Fruit fly (Drosophila melanogaster) whole organism, embryonic: ENCODE measurements around the gene Cpsf5.
A peak's percentile ranks its signal among the peaks of the same experiment; 100 is the strongest.

Experiments used
- Atf-2 ChIP-seq: fragments of 200-800 bp; sonication (Bioruptor generic); optimal IDR thresholded peaks from 2 replicates; lab custom pipeline; 2016; ENCODE audit warnings: missing biosample characterization, missing genetic modification characterization
- Awh ChIP-seq: fragments of 200-800 bp; sonication (Bioruptor generic); IDR thresholded peaks from 2 replicates; pipeline ENCODE4, ENCODE4 v1.3.6; 2022; ENCODE audit warnings: missing biosample characterization, missing genetic modification characterization
- CG10321 ChIP-seq: fragments of 200-800 bp; sonication (Bioruptor generic); IDR thresholded peaks from 2 replicates; pipeline ENCODE4 v1.3.6; 2022; ENCODE audit warnings: missing biosample characterization, missing genetic modification characterization
- CG14014 ChIP-seq: fragments of 200-800 bp; sonication (Bioruptor generic); IDR thresholded peaks from 2 replicates; pipeline ENCODE4 v1.3.6; 2022; ENCODE audit warnings: missing biosample characterization, missing genetic modification characterization
- CG14860 ChIP-seq: fragments of 200-800 bp; sonication (Bioruptor generic); IDR thresholded peaks from 3 replicates; pipeline ENCODE4 v1.3.6; 2022; ENCODE audit warnings: missing biosample characterization, missing genetic modification characterization; ENCODE audit not compliant: partially characterized antibody
- CG15514 ChIP-seq: fragments of 200-800 bp; sonication (Bioruptor generic); optimal IDR thresholded peaks from 3 replicates; lab custom pipeline; 2017; ENCODE audit warnings: missing biosample characterization, missing genetic modification characterization, mild to moderate bottlenecking, moderate library complexity, missing genetic modification reagents
- CG15696 ChIP-seq: fragments of 200-800 bp; sonication (Bioruptor generic); optimal IDR thresholded peaks from 2 replicates; lab custom pipeline; 2019; ENCODE audit warnings: missing biosample characterization, mild to moderate bottlenecking, missing genetic modification characterization, moderate library complexity
- CG1603 ChIP-seq: fragments of 200-800 bp; sonication (Bioruptor generic); optimal IDR thresholded peaks from 2 replicates; lab custom pipeline; 2019; ENCODE audit warnings: missing biosample characterization, mild to moderate bottlenecking, missing genetic modification characterization, moderate library complexity
- CG16779 ChIP-seq: fragments of 200-800 bp; sonication (Bioruptor generic); IDR thresholded peaks from 2 replicates; pipeline ENCODE4 v1.3.6; 2022; ENCODE audit warnings: missing biosample characterization, missing genetic modification characterization
- CG17568 ChIP-seq: fragments of 200-800 bp; sonication (Bioruptor generic); optimal IDR thresholded peaks from 2 replicates; lab custom pipeline; 2018; ENCODE audit warnings: missing biosample characterization, mild to moderate bottlenecking, missing genetic modification characterization, moderate library complexity
- CG1792 ChIP-seq: fragments of 200-800 bp; sonication (Bioruptor generic); optimal IDR thresholded peaks from 2 replicates; lab custom pipeline; 2016; ENCODE audit warnings: missing biosample characterization, missing genetic modification characterization
- CG18262 ChIP-seq: fragments of 200-800 bp; optimal IDR thresholded peaks from 3 replicates; lab custom pipeline; 2019; ENCODE audit warnings: missing biosample characterization, mild to moderate bottlenecking, missing genetic modification characterization, moderate library complexity
- CG30403 ChIP-seq: fragments of 200-800 bp; sonication (Bioruptor generic); optimal IDR thresholded peaks from 3 replicates; lab custom pipeline; 2016; ENCODE audit warnings: missing biosample characterization, missing genetic modification characterization
- CG32532 ChIP-seq: fragments of 200-800 bp; sonication (Bioruptor generic); IDR thresholded peaks from 2 replicates; pipeline ENCODE4 v1.3.6; 2022; ENCODE audit warnings: missing biosample characterization, missing genetic modification characterization
- CG34224 ChIP-seq: fragments of 200-800 bp; sonication (Bioruptor generic); IDR thresholded peaks from 3 replicates; pipeline ENCODE4 v1.3.6; 2022; ENCODE audit warnings: missing biosample characterization, missing genetic modification characterization; ENCODE audit not compliant: partially characterized antibody
- CG34376 ChIP-seq: fragments of 200-800 bp; sonication (Bioruptor generic); optimal IDR thresholded peaks from 2 replicates; lab custom pipeline; 2018; ENCODE audit warnings: missing biosample characterization, mild to moderate bottlenecking, missing genetic modification characterization
- CG3838 ChIP-seq: fragments of 200-800 bp; sonication (Bioruptor generic); optimal IDR thresholded peaks from 3 replicates; lab custom pipeline; 2016; ENCODE audit warnings: missing biosample characterization, missing genetic modification characterization
- CG4404 ChIP-seq: fragments of 200-800 bp; sonication (Bioruptor generic); IDR thresholded peaks from 2 replicates; pipeline ENCODE4 v1.3.6; 2022; ENCODE audit warnings: missing biosample characterization, missing genetic modification characterization
- CG6254 ChIP-seq: fragments of 200-800 bp; sonication (Bioruptor generic); optimal IDR thresholded peaks from 3 replicates; lab custom pipeline; 2017; ENCODE audit warnings: mild to moderate bottlenecking, missing biosample characterization, missing genetic modification reagents, missing genetic modification characterization
- CG8281 ChIP-seq: fragments of 200-800 bp; sonication (Bioruptor generic); optimal IDR thresholded peaks from 2 replicates; lab custom pipeline; 2018; ENCODE audit warnings: missing biosample characterization, mild to moderate bottlenecking, missing genetic modification characterization, moderate library complexity
- CG8290 ChIP-seq, 3 experiments: fragments of 200-800 bp; sonication (Bioruptor generic); optimal IDR thresholded peaks; 2 replicates each; lab custom pipeline; 2016 to 2019; ENCODE audit warnings: missing biosample characterization in 3 of 3, missing genetic modification characterization in 3 of 3, mild to moderate bottlenecking in 2 of 3, moderate library complexity in 1 of 3
- E2f2 ChIP-seq: fragments of 200-800 bp; sonication (Bioruptor generic); IDR thresholded peaks from 2 replicates; pipeline ENCODE4 v1.3.6; 2022; ENCODE audit warnings: missing biosample characterization, missing genetic modification characterization
- Elba2 ChIP-seq: fragments of 200-800 bp; sonication (Bioruptor generic); optimal IDR thresholded peaks from 3 replicates; lab custom pipeline; 2016; ENCODE audit warnings: missing biosample characterization, missing genetic modification characterization
- Fer2 ChIP-seq: fragments of 200-800 bp; sonication (Bioruptor generic); optimal IDR thresholded peaks from 2 replicates; lab custom pipeline; 2018; ENCODE audit warnings: missing biosample characterization, mild to moderate bottlenecking, missing genetic modification characterization, moderate library complexity
- Lpt ChIP-seq: fragments of >200 bp; optimal IDR thresholded peaks from 2 replicates; lab custom pipeline; 2018; ENCODE audit warnings: missing biosample characterization, missing genetic modification characterization
- Nf-YB ChIP-seq: fragments of 200-800 bp; sonication (Bioruptor generic); optimal IDR thresholded peaks from 3 replicates; lab custom pipeline; 2019; ENCODE audit warnings: missing biosample characterization, mild to moderate bottlenecking, missing genetic modification characterization, moderate library complexity
- Poxn ChIP-seq: fragments of 200-800 bp; sonication (Bioruptor generic); IDR thresholded peaks from 2 replicates; pipeline ENCODE4 v1.3.6; 2022; ENCODE audit warnings: missing biosample characterization, missing genetic modification characterization
- Tbp ChIP-seq: fragments of >200 bp; optimal IDR thresholded peaks from 2 replicates; lab custom pipeline; 2018; ENCODE audit warnings: missing biosample characterization, missing genetic modification characterization
- abd-A ChIP-seq: fragments of 200-800 bp; sonication (Bioruptor generic); optimal IDR thresholded peaks from 3 replicates; lab custom pipeline; 2019; ENCODE audit warnings: missing biosample characterization, mild to moderate bottlenecking, missing genetic modification characterization, moderate library complexity
- ap ChIP-seq: fragments of 200-800 bp; sonication (Bioruptor generic); IDR thresholded peaks from 2 replicates; pipeline ENCODE4 v1.3.6; 2022; ENCODE audit warnings: missing biosample characterization, missing genetic modification characterization
- ato ChIP-seq: fragments of 200-800 bp; sonication (Bioruptor generic); IDR thresholded peaks from 2 replicates; pipeline ENCODE4 v1.3.6; 2022; ENCODE audit warnings: missing biosample characterization, missing genetic modification characterization; ENCODE audit not compliant: partially characterized antibody
- bsh ChIP-seq, 2 experiments: fragments of 200-800 bp; sonication (Bioruptor generic); optimal IDR thresholded peaks; 2 replicates each; lab custom pipeline; 2017 to 2018; ENCODE audit warnings: mild to moderate bottlenecking in 2 of 2, missing biosample characterization in 2 of 2, missing genetic modification characterization in 2 of 2, moderate library complexity in 1 of 2
- caup ChIP-seq: fragments of 200-800 bp; sonication (Bioruptor generic); optimal IDR thresholded peaks from 3 replicates; lab custom pipeline; 2017; ENCODE audit warnings: missing biosample characterization, mild to moderate bottlenecking, missing genetic modification characterization, moderate library complexity; ENCODE audit not compliant: severe bottlenecking
- corto ChIP-seq: fragments of 200-800 bp; sonication (Bioruptor generic); optimal IDR thresholded peaks from 2 replicates; lab custom pipeline; 2016; ENCODE audit warnings: missing biosample characterization, mild to moderate bottlenecking, missing genetic modification characterization, moderate library complexity
- croc ChIP-seq: fragments of 200-800 bp; sonication (Bioruptor generic); conservative IDR thresholded peaks from 3 replicates; pipeline ENCODE4 v1.3.6; 2022; ENCODE audit warnings: missing biosample characterization, missing genetic modification characterization
- emc ChIP-seq: fragments of 200-800 bp; sonication (Bioruptor generic); optimal IDR thresholded peaks from 2 replicates; lab custom pipeline; 2016; ENCODE audit warnings: missing biosample characterization, missing genetic modification characterization
- ems ChIP-seq: fragments of 200-800 bp; sonication (Bioruptor generic); optimal IDR thresholded peaks from 3 replicates; lab custom pipeline; 2016; ENCODE audit warnings: missing biosample characterization, missing genetic modification characterization
- en ChIP-seq: fragments of 200-800 bp; sonication (Bioruptor generic); optimal IDR thresholded peaks from 2 replicates; lab custom pipeline; 2016; ENCODE audit warnings: missing biosample characterization, missing genetic modification characterization
- fru ChIP-seq: fragments of >200 bp; optimal IDR thresholded peaks from 2 replicates; lab custom pipeline; 2017
- fu2 ChIP-seq: fragments of 200-800 bp; sonication (Bioruptor generic); optimal IDR thresholded peaks from 2 replicates; lab custom pipeline; 2016; ENCODE audit warnings: missing biosample characterization, missing genetic modification characterization
- hkb ChIP-seq, 2 experiments: fragments of 200-800 bp in 1 of 2; fragments of >200 bp in 1 of 2; sonication (Bioruptor generic) in 1 of 2; IDR thresholded peaks in 1 of 2; optimal IDR thresholded peaks in 1 of 2; 2 replicates each; pipeline versions ENCODE4 v1.3.6 to Lab custom; 2017 to 2022; ENCODE audit warnings: missing biosample characterization in 1 of 2, missing genetic modification characterization in 1 of 2
- knrl ChIP-seq: fragments of 200-800 bp; sonication (Bioruptor generic); IDR thresholded peaks from 3 replicates; pipeline ENCODE4 v1.3.6; 2022; ENCODE audit warnings: missing biosample characterization, missing genetic modification characterization; ENCODE audit not compliant: partially characterized antibody
- peb ChIP-seq: fragments of 200-800 bp; sonication (Bioruptor generic); IDR thresholded peaks from 2 replicates; pipeline ENCODE4 v1.3.6; 2022; ENCODE audit warnings: missing biosample characterization, missing genetic modification characterization
- pfk ChIP-seq: fragments of 200-800 bp; sonication (Bioruptor generic); optimal IDR thresholded peaks from 2 replicates; lab custom pipeline; 2018; ENCODE audit warnings: missing biosample characterization, mild to moderate bottlenecking, missing genetic modification characterization, moderate library complexity
- psq ChIP-seq: fragments of 200-800 bp; sonication (Bioruptor generic); optimal IDR thresholded peaks from 2 replicates; lab custom pipeline; 2017; ENCODE audit warnings: missing biosample characterization, missing genetic modification characterization
- shn ChIP-seq: fragments of 200-800 bp; sonication (Bioruptor generic); optimal IDR thresholded peaks from 3 replicates; lab custom pipeline; 2016; ENCODE audit warnings: missing biosample characterization, missing genetic modification characterization
- trem ChIP-seq: fragments of 200-800 bp; optimal IDR thresholded peaks from 3 replicates; lab custom pipeline; 2019; ENCODE audit warnings: missing biosample characterization, mild to moderate bottlenecking, missing genetic modification characterization, moderate library complexity
- wor ChIP-seq: fragments of 200-800 bp; sonication (Bioruptor generic); IDR thresholded peaks from 2 replicates; pipeline ENCODE4 v1.3.6; 2022; ENCODE audit warnings: missing biosample characterization, missing genetic modification characterization
- zf30C ChIP-seq: fragments of 200-800 bp; sonication (Bioruptor generic); optimal IDR thresholded peaks from 3 replicates; lab custom pipeline; 2018; ENCODE audit warnings: missing biosample characterization, mild to moderate bottlenecking, missing genetic modification characterization

The Cpsf5 gene

dm6 chr3L:9441907-9442479 lies 31.2 kb downstream of the Cpsf5 start, which contains the start of the genes Bet3 and Nf-YA (continued):
- TF ChIP-seq caup = peak; percentile 35
- no peak for TF ChIP-seq ap (GFP tag; lab: Robert Waterston, UW)
- TF ChIP-seq fru (lab: Kevin White, UChicago) = no peak
- peak; percentile 29 for TF ChIP-seq shn (GFP tag; lab: Kevin White, UChicago)
- no peak for TF ChIP-seq peb (GFP tag; lab: Robert Waterston, UW)
- peak; percentile 83 for TF ChIP-seq CG34224
- TF ChIP-seq CG30403 (GFP tag; lab: Kevin White, UChicago) = peak; percentile 74
- TF ChIP-seq Elba2 (GFP tag; lab: Kevin White, UChicago) = peak; percentile 7
- TF ChIP-seq CG1792 (GFP tag; lab: Kevin White, UChicago) = peak; percentile 27
- TF ChIP-seq CG34376 = peak; percentile 8
- no peak for TF ChIP-seq Tbp (GFP tag; lab: Kevin White, UChicago)
- TF ChIP-seq CG8281 = no peak
- peak; percentile 55 for TF ChIP-seq CG15696 (tag; lab: Kevin White, UChicago)
- TF ChIP-seq zf30C = no peak
- no peak for TF ChIP-seq psq (GFP tag; lab: Kevin White, UChicago)
- TF ChIP-seq CG14860 (GFP tag; lab: Robert Waterston, UW) = peak; percentile 84
- TF ChIP-seq CG3838 = no peak
- no peak for TF ChIP-seq corto (GFP tag; lab: Kevin White, UChicago)
- TF ChIP-seq CG32532 (GFP tag; lab: Robert Waterston, UW) = peak; percentile 72
- no peak for TF ChIP-seq Nf-YB
- TF ChIP-seq ems (GFP tag; lab: Kevin White, UChicago) = peak; percentile 29
- no peak for TF ChIP-seq wor
- TF ChIP-seq CG18262 (tag; lab: Kevin White, UChicago) = peak; percentile 28
- no peak for TF ChIP-seq en (GFP tag; lab: Kevin White, UChicago)
- no peak for TF ChIP-seq Lpt (GFP tag; lab: Kevin White, UChicago)
- peak; percentile 90 for TF ChIP-seq knrl (GFP tag; lab: Robert Waterston, UW)
- TF ChIP-seq CG16779 (GFP tag; lab: Robert Waterston, UW) = no peak
- no peak for TF ChIP-seq CG10321
- no peak for TF ChIP-seq CG6254 (GFP tag; lab: Kevin White, UChicago)
- no peak for TF ChIP-seq Poxn
- TF ChIP-seq fu2 (GFP tag; lab: Kevin White, UChicago) = peak; percentile 41
- no peak for TF ChIP-seq CG4404 (GFP tag; lab: Robert Waterston, UW)
- TF ChIP-seq CG8290 (GFP tag; optimal IDR thresholded peaks at IDR 0.05; lab: Kevin White, UChicago) = peak; percentile 80
- peak in 1 of 2 experiments; percentile 73 for TF ChIP-seq CG8290 (tag; optimal IDR thresholded peaks at IDR 0.05; lab: Kevin White, UChicago)
- TF ChIP-seq hkb (optimal IDR thresholded peaks at IDR 0.05; lab: Kevin White, UChicago) = no peak
- no peak for TF ChIP-seq hkb (GFP tag; IDR thresholded peaks at IDR 0.05; lab: Robert Waterston, UW)
- TF ChIP-seq emc (GFP tag; lab: Kevin White, UChicago) = no peak
- peak; percentile 82 for TF ChIP-seq CG15514 (GFP tag; lab: Kevin White, UChicago)
- TF ChIP-seq Awh (GFP tag; lab: Robert Waterston, UW) = no peak
- TF ChIP-seq bsh (GFP tag; optimal IDR thresholded peaks at IDR 0.05; lab: Kevin White, UChicago) = peak in 1 of 2 experiments; percentile 28
- peak; percentile 34; the same call in 1 of the 2 replicates for TF ChIP-seq E2f2 (GFP tag; lab: Robert Waterston, UW)
- TF ChIP-seq croc (GFP tag; lab: Robert Waterston, UW) = no peak; the same call in 2 of the 3 replicates
- peak; percentile 62 for TF ChIP-seq trem (tag; lab: Kevin White, UChicago)
- peak; percentile 49; the same call in 1 of the 2 replicates for TF ChIP-seq CG14014
- TF ChIP-seq CG1603 (tag; lab: Kevin White, UChicago) = peak; percentile 79
- no peak for TF ChIP-seq Fer2 (tag; lab: Kevin White, UChicago)
- TF ChIP-seq CG17568 (GFP tag; lab: Kevin White, UChicago) = no peak
- TF ChIP-seq ato (GFP tag; lab: Robert Waterston, UW) = peak; percentile 20; the same call in 1 of the 2 replicates
- no peak for TF ChIP-seq Atf-2 (GFP tag; lab: Kevin White, UChicago)
- TF ChIP-seq abd-A = no peak
- no peak for TF ChIP-seq pfk (GFP tag; lab: Kevin White, UChicago)
